Worm (Caenorhabditis elegans): ENCODE measurements around the gene tdp-1.
A peak's percentile ranks its signal among the peaks of the same experiment; 100 is the strongest.

The tdp-1 gene

ce11 chrII:9014188-9014587 lies 16.6 kb downstream of the tdp-1 start:
- TF ChIP-seq dsc-1 (tag; optimal IDR thresholded peaks at IDR 0.05), result peak; percentile 61
- TF ChIP-seq elt-2 (tag; optimal IDR thresholded peaks at IDR 0.05), result peak; percentile 37
- TF ChIP-seq unc-62 (GFP tag; optimal IDR thresholded peaks at IDR 0.05), result no peak

ce11 chrII:9014877-9015505 lies 17.4 kb downstream of the tdp-1 start:
- TF ChIP-seq zip-4 (GFP tag; optimal IDR thresholded peaks at IDR 0.05) (no peak), fkh-4 (tag; optimal IDR thresholded peaks at IDR 0.05; ENCODE audit: borderline replicate concordance) (no peak), C34B4.2 (tag; optimal IDR thresholded peaks at IDR 0.05) (no peak), nhr-77 (tag; optimal IDR thresholded peaks at IDR 0.05) (no peak), fkh-10 (GFP tag; optimal IDR thresholded peaks at IDR 0.05) (no peak), pax-3 (tag; optimal IDR thresholded peaks at IDR 0.05) (no peak), lin-15B (tag; optimal IDR thresholded peaks at IDR 0.05) (no peak), Y116A8C.19 (tag; optimal IDR thresholded peaks at IDR 0.05; ENCODE audit: borderline replicate concordance) (no peak), egl-13 (tag; optimal IDR thresholded peaks at IDR 0.05) (peak; percentile 38), mab-9 (GFP tag; IDR thresholded peaks at IDR 0.05) (no peak), mep-1 (tag; optimal IDR thresholded peaks at IDR 0.05) (no peak), nhr-12 (tag; optimal IDR thresholded peaks at IDR 0.05) (no peak), efl-1 (optimal IDR thresholded peaks at IDR 0.05) (no peak), efl-1 (GFP tag; optimal IDR thresholded peaks at IDR 0.05 in 1 of 2) (peak in 1 of 2 experiments; percentile 37), dpl-1 (GFP tag; optimal IDR thresholded peaks at IDR 0.05) (no peak), tlp-1 (tag; optimal IDR thresholded peaks at IDR 0.05) (no peak), dsc-1 (tag; optimal IDR thresholded peaks at IDR 0.05) (peak; percentile 92), ceh-90 (tag; optimal IDR thresholded peaks at IDR 0.05) (no peak), blmp-1 (tag; optimal IDR thresholded peaks at IDR 0.05) (peak; percentile 53), ces-1 (GFP tag; optimal IDR thresholded peaks at IDR 0.05) (no peak), F16B12.6 (tag; optimal IDR thresholded peaks at IDR 0.05) (no peak), nhr-71 (tag; optimal IDR thresholded peaks at IDR 0.05) (peak; percentile 21), lin-14 (GFP tag; optimal IDR thresholded peaks at IDR 0.05) (peak; percentile 70), rnt-1 (tag; optimal IDR thresholded peaks at IDR 0.05) (peak; percentile 7), ztf-4 (tag; optimal IDR thresholded peaks at IDR 0.05) (no peak), tbx-2 (tag; optimal IDR thresholded peaks at IDR 0.05) (no peak), skn-1 (tag; optimal IDR thresholded peaks at IDR 0.05) (no peak), fkh-8 (tag; optimal IDR thresholded peaks at IDR 0.05) (peak; percentile 60)

DNA sequence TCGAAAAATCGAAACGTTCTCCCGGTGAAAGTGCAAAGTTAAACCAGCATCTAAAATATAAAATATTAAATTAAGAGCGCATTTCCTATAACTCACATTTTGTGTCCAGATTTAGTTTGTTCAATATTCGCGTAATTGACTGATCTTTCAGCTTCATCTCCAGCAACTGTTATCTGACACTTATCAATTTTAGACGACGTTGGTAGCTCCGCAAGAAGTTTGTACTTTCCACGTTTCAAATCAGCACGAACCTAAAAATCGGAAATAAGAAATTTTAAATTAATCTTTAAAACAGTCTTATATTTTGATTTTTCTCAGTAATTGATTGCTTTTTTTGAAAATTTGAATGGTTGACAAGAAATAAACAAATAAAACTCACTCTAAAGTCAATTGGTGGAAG lies 20.0 kb downstream of the tdp-1 start:
- no peak for TF ChIP-seq aha-1 (tag; optimal IDR thresholded peaks at IDR 0.05)
- no peak for TF ChIP-seq nhr-237 (tag; optimal IDR thresholded peaks at IDR 0.05)
- TF ChIP-seq lir-3 (tag; optimal IDR thresholded peaks at IDR 0.05; ENCODE audit: poor library complexity), result no peak
- no peak for TF ChIP-seq unc-30 (tag; optimal IDR thresholded peaks at IDR 0.05)
- no peak for TF ChIP-seq Y116A8C.19 (tag; optimal IDR thresholded peaks at IDR 0.05; ENCODE audit: borderline replicate concordance)
- TF ChIP-seq xbp-1 (tag; optimal IDR thresholded peaks at IDR 0.05), result no peak
- TF ChIP-seq egl-13 (tag; optimal IDR thresholded peaks at IDR 0.05), result no peak
- TF ChIP-seq lin-13 (GFP tag; optimal IDR thresholded peaks at IDR 0.05), result no peak
- no peak for TF ChIP-seq lin-15B (tag; optimal IDR thresholded peaks at IDR 0.05)
- no peak for TF ChIP-seq fos-1 (tag; optimal IDR thresholded peaks at IDR 0.05)
- TF ChIP-seq lin-14 (GFP tag; optimal IDR thresholded peaks at IDR 0.05), result no peak
- no peak for TF ChIP-seq nhr-20 (tag; optimal IDR thresholded peaks at IDR 0.05)
- TF ChIP-seq sox-4 (tag; optimal IDR thresholded peaks at IDR 0.05), result no peak
- no peak for TF ChIP-seq lin-35 (GFP tag; optimal IDR thresholded peaks at IDR 0.05)
- no peak for TF ChIP-seq sptf-1 (tag; optimal IDR thresholded peaks at IDR 0.05)
- no peak for TF ChIP-seq zip-4 (GFP tag; optimal IDR thresholded peaks at IDR 0.05)
- TF ChIP-seq dsc-1 (tag; optimal IDR thresholded peaks at IDR 0.05), result no peak

All from whole organism, L1 larva.